Worm (Caenorhabditis elegans) whole organism, young adult: ENCODE data around the gene mnp-1.

Source experiments
- B0019.2 ChIP-seq: fragments of 200-800 bp; sonication (Bioruptor generic); conservative IDR thresholded peaks from 2 replicates; pipeline ENCODE4 v1.3.6; 2022; ENCODE audit warnings: missing genetic modification reagents, missing genetic modification characterization, missing compliant biosample characterization
- B0336.3 ChIP-seq: fragments of 200-800 bp; sonication (Bioruptor generic); IDR thresholded peaks from 2 replicates; pipeline ENCODE4 v1.3.6; 2022; ENCODE audit warnings: missing genetic modification characterization, missing compliant biosample characterization
- C17E4.6 ChIP-seq: fragments of 200-800 bp; sonication (Bioruptor generic); IDR thresholded peaks from 2 replicates; pipeline ENCODE4 v1.3.6; 2022; ENCODE audit warnings: missing genetic modification reagents, missing genetic modification characterization, missing compliant biosample characterization
- F23B12.7 ChIP-seq: sonication (generic microtip); optimal IDR thresholded peaks from 2 replicates; lab custom pipeline; 2017; ENCODE audit warnings: missing genetic modification characterization, mild to moderate bottlenecking, missing compliant biosample characterization, antibody characterized with exemption, moderate library complexity; ENCODE audit not compliant: insufficient read depth
- F33H1.4 ChIP-seq: fragments of 200-800 bp; sonication (Bioruptor generic); IDR thresholded peaks from 2 replicates; pipeline ENCODE4 v1.3.6; 2022; ENCODE audit warnings: missing genetic modification reagents, missing genetic modification characterization, missing compliant biosample characterization
- K11D2.4 ChIP-seq: fragments of 200-800 bp; sonication (Bioruptor generic); IDR thresholded peaks from 2 replicates; pipeline ENCODE4 v1.3.6; 2022; ENCODE audit warnings: missing genetic modification reagents, missing genetic modification characterization, missing compliant biosample characterization
- Y53F4B.3 ChIP-seq: fragments of 200-800 bp; sonication (Bioruptor generic); IDR thresholded peaks from 2 replicates; pipeline ENCODE4 v1.3.6; 2022; ENCODE audit warnings: missing genetic modification reagents, missing genetic modification characterization, missing compliant biosample characterization
- Y56A3A.18 ChIP-seq: fragments of 200-800 bp; sonication (Bioruptor generic); IDR thresholded peaks from 2 replicates; pipeline ENCODE4 v1.3.6; 2022; ENCODE audit warnings: missing genetic modification reagents, missing genetic modification characterization, missing compliant biosample characterization
- ZK185.1 ChIP-seq: sonication (generic microtip); optimal IDR thresholded peaks from 2 replicates; lab custom pipeline; 2016; ENCODE audit warnings: mild to moderate bottlenecking, missing genetic modification characterization, missing compliant biosample characterization; ENCODE audit not compliant: poor library complexity, severe bottlenecking
- ama-1 ChIP-seq, 3 experiments: fragments of 150-350 bp in 1 of 3; sonication (generic microtip) in 2 of 3; optimal IDR thresholded peaks; 2 replicates each; lab custom pipeline; 2014 to 2018; ENCODE audit warnings: missing biosample characterization in 2 of 3, missing genetic modification characterization in 2 of 3, missing genetic modification reagents in 2 of 3
- attf-6 ChIP-seq: fragments of 200-800 bp; sonication (Bioruptor generic); IDR thresholded peaks from 2 replicates; pipeline ENCODE4 v1.3.6; 2022; ENCODE audit warnings: missing genetic modification reagents, missing genetic modification characterization, missing compliant biosample characterization
- ceh-91 ChIP-seq: fragments of 200-800 bp; sonication (Bioruptor generic); IDR thresholded peaks from 2 replicates; pipeline ENCODE4 v1.3.6; 2022; ENCODE audit warnings: missing genetic modification reagents, missing genetic modification characterization, missing compliant biosample characterization
- dpl-1 ChIP-seq: fragments of 150-350 bp; optimal IDR thresholded peaks from 2 replicates; lab custom pipeline; 2014; ENCODE audit warnings: missing biosample characterization, missing genetic modification reagents, missing genetic modification characterization
- egl-18 ChIP-seq: fragments of 200-800 bp; sonication (Bioruptor generic); IDR thresholded peaks from 2 replicates; pipeline ENCODE4 v1.3.6; 2022; ENCODE audit warnings: missing genetic modification reagents, missing genetic modification characterization, missing compliant biosample characterization
- egl-44 ChIP-seq: fragments of 200-800 bp; sonication (Bioruptor generic); IDR thresholded peaks from 2 replicates; pipeline ENCODE4 v1.3.6; 2022; ENCODE audit warnings: missing genetic modification reagents, missing genetic modification characterization, missing compliant biosample characterization
- ets-4 ChIP-seq: fragments of 200-800 bp; sonication (Bioruptor generic); optimal IDR thresholded peaks from 2 replicates; lab custom pipeline; 2018; ENCODE audit warnings: mild to moderate bottlenecking, missing genetic modification characterization, missing compliant biosample characterization
- gei-17 ChIP-seq: fragments of 200-800 bp; sonication (Bioruptor generic); optimal IDR thresholded peaks from 2 replicates; lab custom pipeline; 2018; ENCODE audit warnings: mild to moderate bottlenecking, missing genetic modification characterization, missing compliant biosample characterization
- hlh-12 ChIP-seq: sonication (generic microtip); optimal IDR thresholded peaks from 2 replicates; lab custom pipeline; 2016; ENCODE audit warnings: missing genetic modification characterization, missing compliant biosample characterization
- hlh-26 ChIP-seq: fragments of 200-800 bp; sonication (Bioruptor generic); conservative IDR thresholded peaks from 2 replicates; pipeline ENCODE4 v1.3.6; 2022; ENCODE audit warnings: missing genetic modification reagents, missing genetic modification characterization, missing compliant biosample characterization
- hmg-1.2 ChIP-seq: fragments of 200-800 bp; sonication (Bioruptor generic); IDR thresholded peaks from 2 replicates; pipeline ENCODE4 v1.3.6; 2022; ENCODE audit warnings: missing genetic modification reagents, missing genetic modification characterization, missing compliant biosample characterization
- lin-54 ChIP-seq: fragments of 200-800 bp; sonication (Bioruptor generic); optimal IDR thresholded peaks from 2 replicates; lab custom pipeline; 2018; ENCODE audit warnings: mild to moderate bottlenecking, missing genetic modification characterization, missing compliant biosample characterization
- lsl-1 ChIP-seq: fragments of 200-800 bp; sonication (Bioruptor generic); optimal IDR thresholded peaks from 2 replicates; lab custom pipeline; 2018; ENCODE audit warnings: mild to moderate bottlenecking, missing genetic modification characterization, moderate library complexity, missing compliant biosample characterization
- madf-10 ChIP-seq: sonication (generic microtip); optimal IDR thresholded peaks from 2 replicates; lab custom pipeline; 2016; ENCODE audit warnings: mild to moderate bottlenecking, missing genetic modification characterization, missing compliant biosample characterization
- madf-3 ChIP-seq: fragments of 200-800 bp; sonication (Bioruptor generic); IDR thresholded peaks from 2 replicates; pipeline ENCODE4 v1.3.6; 2022; ENCODE audit warnings: missing genetic modification reagents, missing genetic modification characterization, missing compliant biosample characterization
- mel-28 ChIP-seq: sonication (generic microtip); optimal IDR thresholded peaks from 2 replicates; lab custom pipeline; 2016; ENCODE audit warnings: borderline replicate concordance, mild to moderate bottlenecking, missing genetic modification characterization, missing compliant biosample characterization
- mes-4 ChIP-seq: sonication (generic microtip); optimal IDR thresholded peaks from 2 replicates; lab custom pipeline; 2016; ENCODE audit warnings: missing genotype, missing genetic modification characterization, missing compliant biosample characterization
- nfya-2 ChIP-seq: fragments of 200-800 bp; sonication (Bioruptor generic); IDR thresholded peaks from 2 replicates; pipeline ENCODE4 v1.3.6; 2022; ENCODE audit warnings: missing genetic modification reagents, missing genetic modification characterization, missing compliant biosample characterization
- nfyb-1 ChIP-seq: fragments of 200-800 bp; sonication (Bioruptor generic); IDR thresholded peaks from 2 replicates; pipeline ENCODE4 v1.3.6; 2022; ENCODE audit warnings: missing genetic modification reagents, missing genetic modification characterization, missing compliant biosample characterization
- nhr-90 ChIP-seq: sonication (generic microtip); optimal IDR thresholded peaks from 2 replicates; lab custom pipeline; 2016; ENCODE audit warnings: missing genotype, mild to moderate bottlenecking, missing genetic modification characterization, missing compliant biosample characterization
- rcor-1 ChIP-seq: fragments of 200-800 bp; sonication (Bioruptor generic); IDR thresholded peaks from 2 replicates; pipeline ENCODE4 v1.3.6; 2022; ENCODE audit warnings: missing genetic modification reagents, missing genetic modification characterization, missing compliant biosample characterization
- rec-8 ChIP-seq, 2 experiments: sonication (generic microtip); optimal IDR thresholded peaks; 2 replicates each; lab custom pipeline; 2016; ENCODE audit warnings: mild to moderate bottlenecking in 2 of 2, missing genetic modification characterization in 2 of 2, missing genetic modification reagents in 2 of 2, missing genotype in 2 of 2, missing biosample characterization in 1 of 2, missing compliant biosample characterization in 1 of 2, moderate library complexity in 1 of 2
- sea-2 ChIP-seq: fragments of 200-800 bp; sonication (Bioruptor generic); IDR thresholded peaks from 2 replicates; pipeline ENCODE4 v1.3.6; 2022; ENCODE audit warnings: missing genetic modification characterization, missing compliant biosample characterization
- tbx-9 ChIP-seq: sonication (generic microtip); optimal IDR thresholded peaks from 2 replicates; lab custom pipeline; 2016; ENCODE audit warnings: borderline replicate concordance, missing genetic modification characterization, inconsistent platforms, missing compliant biosample characterization
- unc-62 ChIP-seq: fragments of 150-350 bp; optimal IDR thresholded peaks from 2 replicates; lab custom pipeline; 2014; ENCODE audit warnings: missing biosample characterization, missing genetic modification reagents, missing genetic modification characterization
- ztf-26 ChIP-seq: sonication (generic microtip); optimal IDR thresholded peaks from 2 replicates; lab custom pipeline; 2017; ENCODE audit warnings: missing genetic modification characterization, missing compliant biosample characterization

Gene mnp-1

ce11 chrIII:4321399-4321798, 35.0 kb upstream of the mnp-1 start, which contains the start of gene H38K22.7:
TSS of gene H38K22.7 (plus strand) at chrIII:4321699.
- no peak for TF ChIP-seq mel-28 (tag; lab: Kevin White, UChicago)
- no peak for TF ChIP-seq K11D2.4
- no peak for TF ChIP-seq egl-44 (GFP tag; lab: Robert Waterston, UW)
- TF ChIP-seq hlh-26 (GFP tag; lab: Robert Waterston, UW) = no peak
- TF ChIP-seq ets-4 (GFP tag; lab: Kevin White, UChicago) = no peak
- no peak for TF ChIP-seq nhr-90 (tag; lab: Kevin White, UChicago)
- TF ChIP-seq F33H1.4 (GFP tag; lab: Robert Waterston, UW) = no peak
- no peak for TF ChIP-seq egl-18 (GFP tag; lab: Robert Waterston, UW)
- TF ChIP-seq attf-6 (GFP tag; lab: Robert Waterston, UW) = no peak
- TF ChIP-seq lin-54 (GFP tag; lab: Kevin White, UChicago) = no peak
- no peak for TF ChIP-seq rcor-1
- TF ChIP-seq sea-2 (GFP tag; lab: Robert Waterston, UW) = no peak
- TF ChIP-seq B0019.2 (GFP tag; lab: Robert Waterston, UW) = no peak
- no peak for TF ChIP-seq dpl-1
- no peak for TF ChIP-seq rec-8 (tag; optimal IDR thresholded peaks at IDR 0.05; lab: Kevin White, UChicago)
- TF ChIP-seq lsl-1 (GFP tag; lab: Kevin White, UChicago) = no peak
- no peak for TF ChIP-seq F23B12.7 (tag; lab: Kevin White, UChicago)
- no peak for TF ChIP-seq Y56A3A.18
- TF ChIP-seq, all 124 proteins: peak for 0

- peak; percentile 73; the same call in 1 of the 2 replicates for TF ChIP-seq hmg-1.2 (GFP tag; lab: Robert Waterston, UW)
- no peak for TF ChIP-seq ceh-91
- TF ChIP-seq tbx-9 (tag; lab: Kevin White, UChicago) = no peak
- no peak for TF ChIP-seq Y53F4B.3 (GFP tag; lab: Robert Waterston, UW)
- TF ChIP-seq ZK185.1 (tag; lab: Kevin White, UChicago) = peak; percentile 5
These were observed 33.3 kb upstream of the mnp-1 start for ce11 chrIII:4323120-4323519.

- no peak for TF ChIP-seq gei-17 (GFP tag; lab: Kevin White, UChicago)
- TF ChIP-seq B0019.2 (GFP tag; lab: Robert Waterston, UW) = no peak
- no peak for TF ChIP-seq B0336.3 (GFP tag; lab: Robert Waterston, UW)
- no peak for TF ChIP-seq ztf-26 (tag; lab: Kevin White, UChicago)
- no peak for TF ChIP-seq ama-1 (optimal IDR thresholded peaks at IDR 0.05; lab: Kevin White, UChicago)
- TF ChIP-seq ama-1 (GFP tag; optimal IDR thresholded peaks at IDR 0.05; lab: Kevin White, UChicago) = no peak
- no peak for TF ChIP-seq madf-3
- TF ChIP-seq nfya-2 (GFP tag; lab: Robert Waterston, UW) = no peak
- TF ChIP-seq lsl-1 (GFP tag; lab: Kevin White, UChicago) = no peak
- TF ChIP-seq mes-4 = no peak
- no peak for TF ChIP-seq hlh-12
- no peak for TF ChIP-seq C17E4.6 (GFP tag; lab: Robert Waterston, UW)
- TF ChIP-seq egl-44 (GFP tag; lab: Robert Waterston, UW) = no peak
These were observed 32.5 kb upstream of the mnp-1 start, which contains the start of gene H38K22.9 for ce11 chrIII:4323859-4324258. TSS of gene H38K22.9 (plus strand) at chrIII:4324159.

- TF ChIP-seq attf-6 (GFP tag; lab: Robert Waterston, UW) (no peak), nfyb-1 (peak; percentile 56; the same call in 1 of the 2 replicates), unc-62 (no peak), hlh-12 (no peak), madf-10 (tag; lab: Kevin White, UChicago) (no peak)
These were observed 28.0 kb upstream of the mnp-1 start for ce11 chrIII:4328208-4328987.
